Fruit fly (Drosophila melanogaster) whole organism, wandering third instar larva: ENCODE data around the gene kuk.

ENCODE experiments used
- Abd-B ChIP-seq: fragments of >200 bp; optimal IDR thresholded peaks from 2 replicates; lab custom pipeline; 2017; ENCODE audit warnings: missing biosample characterization, missing genetic modification characterization
- CG32264 ChIP-seq: fragments of 200-800 bp; sonication (Bioruptor generic); optimal IDR thresholded peaks from 2 replicates; lab custom pipeline; 2016; ENCODE audit warnings: missing biosample characterization, missing genetic modification characterization
- CG9705 ChIP-seq: fragments of 200-800 bp; sonication (Bioruptor generic); optimal IDR thresholded peaks from 2 replicates; lab custom pipeline; 2018; ENCODE audit warnings: missing biosample characterization, mild to moderate bottlenecking, missing genetic modification characterization
- CrebA ChIP-seq: fragments of 200-800 bp; sonication (Bioruptor generic); optimal IDR thresholded peaks from 2 replicates; lab custom pipeline; 2016; ENCODE audit warnings: missing biosample characterization, mild to moderate bottlenecking, missing genetic modification characterization, borderline replicate concordance
- Dfd ChIP-seq: fragments of >200 bp; optimal IDR thresholded peaks from 2 replicates; lab custom pipeline; 2017; ENCODE audit warnings: missing biosample characterization, missing genetic modification characterization
- Dif ChIP-seq: fragments of 200-275, 200-300 bp; sonication (Bioruptor generic); optimal IDR thresholded peaks from 2 replicates; lab custom pipeline; 2018; ENCODE audit warnings: missing biosample characterization, missing genetic modification characterization; ENCODE audit not compliant: partially characterized antibody
- HLH106 ChIP-seq: fragments of 200-800 bp; optimal IDR thresholded peaks from 3 replicates; lab custom pipeline; 2019; ENCODE audit warnings: missing biosample characterization, mild to moderate bottlenecking, missing genetic modification characterization, moderate library complexity
- Hnf4 ChIP-seq: fragments of 200-800 bp; sonication (Bioruptor generic); optimal IDR thresholded peaks from 2 replicates; lab custom pipeline; 2016; ENCODE audit warnings: missing biosample characterization, mild to moderate bottlenecking, missing genetic modification characterization
- Hr78 ChIP-seq: fragments of >200 bp; optimal IDR thresholded peaks from 2 replicates; lab custom pipeline; 2017; ENCODE audit warnings: missing biosample characterization, missing genetic modification characterization
- Mio ChIP-seq: sonication (Bioruptor generic); optimal IDR thresholded peaks from 2 replicates; lab custom pipeline; 2016; ENCODE audit warnings: missing biosample characterization, missing genetic modification characterization
- Myc ChIP-seq: fragments of >200 bp; optimal IDR thresholded peaks from 2 replicates; lab custom pipeline; 2017
- N ChIP-seq: fragments of >200 bp; optimal IDR thresholded peaks from 2 replicates; lab custom pipeline; 2018; ENCODE audit warnings: missing biosample characterization, missing external identifiers, missing genetic modification characterization
- OdsH ChIP-seq: fragments of 200-800 bp; sonication (Bioruptor generic); optimal IDR thresholded peaks from 2 replicates; lab custom pipeline; 2016; ENCODE audit warnings: missing biosample characterization, mild to moderate bottlenecking, missing genetic modification characterization
- Rel ChIP-seq, 2 experiments: fragments of 200-800 bp; sonication (Bioruptor generic) in 1 of 2; optimal IDR thresholded peaks; 2 replicates in 1 of 2; 3 replicates in 1 of 2; lab custom pipeline; 2016 to 2019; ENCODE audit warnings: mild to moderate bottlenecking in 2 of 2, missing biosample characterization in 2 of 2, missing genetic modification characterization in 2 of 2, moderate library complexity in 1 of 2
- Sp1 ChIP-seq: fragments of 200-800 bp; sonication (Bioruptor generic); optimal IDR thresholded peaks from 3 replicates; lab custom pipeline; 2019; ENCODE audit warnings: missing biosample characterization, mild to moderate bottlenecking, missing genetic modification characterization, moderate library complexity
- br ChIP-seq: fragments of 200-800 bp; sonication (Bioruptor generic); optimal IDR thresholded peaks from 2 replicates; lab custom pipeline; 2016; ENCODE audit warnings: missing biosample characterization, missing genetic modification characterization
- brk ChIP-seq: fragments of 200-800 bp; sonication (Bioruptor generic); optimal IDR thresholded peaks from 2 replicates; lab custom pipeline; 2016; ENCODE audit warnings: missing biosample characterization, mild to moderate bottlenecking, missing genetic modification characterization
- ey ChIP-seq: fragments of 200-800 bp; sonication (Bioruptor generic); optimal IDR thresholded peaks from 2 replicates; lab custom pipeline; 2016; ENCODE audit warnings: missing biosample characterization, missing genetic modification characterization
- foxo ChIP-seq, 2 experiments: fragments of 200-800 bp; sonication (Bioruptor generic); optimal IDR thresholded peaks; 2 replicates in 1 of 2; 3 replicates in 1 of 2; lab custom pipeline; 2016 to 2017; ENCODE audit warnings: missing biosample characterization in 2 of 2, missing genetic modification characterization in 2 of 2
- fru ChIP-seq: fragments of 200-800 bp; sonication (Bioruptor generic); optimal IDR thresholded peaks from 3 replicates; lab custom pipeline; 2016; ENCODE audit warnings: missing biosample characterization, mild to moderate bottlenecking, missing genetic modification characterization
- h ChIP-seq: fragments of 200-800 bp; sonication (Bioruptor generic); optimal IDR thresholded peaks from 3 replicates; lab custom pipeline; 2016; ENCODE audit warnings: missing biosample characterization, mild to moderate bottlenecking, missing genetic modification characterization
- lola ChIP-seq: fragments of >200 bp; optimal IDR thresholded peaks from 2 replicates; lab custom pipeline; 2017; ENCODE audit warnings: missing biosample characterization, missing genetic modification characterization
- psq ChIP-seq: fragments of 200-800 bp; sonication (Bioruptor generic); optimal IDR thresholded peaks from 3 replicates; lab custom pipeline; 2017; ENCODE audit warnings: missing biosample characterization, mild to moderate bottlenecking, missing genetic modification characterization, moderate library complexity
- rgr ChIP-seq: fragments of 200-800 bp; sonication (Bioruptor generic); optimal IDR thresholded peaks from 3 replicates; lab custom pipeline; 2016; ENCODE audit warnings: missing biosample characterization, mild to moderate bottlenecking, missing genetic modification characterization
- sage ChIP-seq: fragments of 200-800 bp; sonication (Bioruptor generic); optimal IDR thresholded peaks from 2 replicates; lab custom pipeline; 2016; ENCODE audit warnings: missing biosample characterization, mild to moderate bottlenecking, missing genetic modification characterization
- sv ChIP-seq: fragments of 200-800 bp; sonication (Bioruptor generic); optimal IDR thresholded peaks from 3 replicates; lab custom pipeline; 2016; ENCODE audit warnings: missing biosample characterization, missing genetic modification characterization
- woc ChIP-seq: sonication (Bioruptor generic); optimal IDR thresholded peaks from 2 replicates; lab custom pipeline; 2016; ENCODE audit warnings: missing biosample characterization, mild to moderate bottlenecking, missing genetic modification characterization

Gene kuk

DNA sequence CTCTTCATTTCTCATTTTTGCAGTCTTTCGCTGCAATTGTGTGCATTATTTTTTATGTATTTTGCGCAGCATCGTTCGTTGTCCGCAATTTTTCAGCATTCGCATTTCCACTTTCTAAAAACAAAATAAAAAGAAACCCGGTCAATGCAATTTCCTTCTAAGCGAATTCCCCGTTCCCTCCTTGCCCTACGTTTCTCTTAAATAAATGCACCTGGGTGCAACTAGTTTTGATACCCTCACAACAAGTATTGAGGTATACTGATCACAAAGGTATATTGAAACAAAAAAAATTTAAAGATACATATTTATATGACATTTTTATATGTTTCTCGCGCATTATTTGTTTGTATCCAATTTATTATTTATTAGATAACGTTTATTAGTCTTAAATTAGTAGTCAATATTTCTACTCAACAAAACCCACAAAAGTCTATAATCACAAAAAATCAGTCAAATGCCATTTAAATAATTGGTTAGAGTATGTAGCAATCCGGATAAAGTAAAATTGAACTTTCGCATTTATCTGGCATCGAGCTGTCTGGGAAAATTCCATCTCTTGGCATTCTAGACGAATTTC, 1.4 kb downstream of the kuk start:
- no peak for TF ChIP-seq foxo (GFP tag; optimal IDR thresholded peaks at IDR 0.05; lab: Kevin White, UChicago)
- peak; percentile 18 for TF ChIP-seq HLH106 (tag; lab: Kevin White, UChicago)
- TF ChIP-seq sage (GFP tag; lab: Kevin White, UChicago) = no peak
- TF ChIP-seq fru (GFP tag; lab: Kevin White, UChicago) = no peak
- TF ChIP-seq Sp1 (GFP tag; lab: Kevin White, UChicago) = peak; percentile 4
- TF ChIP-seq ey (GFP tag; lab: Kevin White, UChicago) = no peak
- no peak for TF ChIP-seq Abd-B (GFP tag; lab: Kevin White, UChicago)

DNA sequence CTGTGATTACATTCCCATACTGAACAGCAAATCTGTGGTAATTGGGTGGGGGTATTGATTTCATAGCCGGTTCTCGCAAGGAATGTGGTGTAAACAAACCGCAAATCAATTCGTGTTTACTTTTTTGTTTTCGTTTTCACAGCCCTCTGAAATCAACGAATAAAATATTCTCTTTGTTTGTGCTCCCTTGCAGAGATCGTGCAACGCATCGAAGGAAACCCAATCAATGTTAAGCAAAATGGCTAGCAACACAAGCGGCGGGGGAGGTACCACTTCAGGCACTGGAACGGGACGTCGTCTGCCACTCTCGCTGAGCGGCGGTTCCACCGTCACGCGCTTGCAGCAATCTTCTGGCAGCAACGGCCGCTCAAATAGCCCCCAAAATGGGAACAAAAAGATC, 2.4 kb downstream of the kuk start:
- no peak for TF ChIP-seq rgr
- TF ChIP-seq OdsH = no peak
- TF ChIP-seq N (GFP tag; lab: Kevin White, UChicago) = no peak
- TF ChIP-seq, all 38 proteins: peak for 0

DNA sequence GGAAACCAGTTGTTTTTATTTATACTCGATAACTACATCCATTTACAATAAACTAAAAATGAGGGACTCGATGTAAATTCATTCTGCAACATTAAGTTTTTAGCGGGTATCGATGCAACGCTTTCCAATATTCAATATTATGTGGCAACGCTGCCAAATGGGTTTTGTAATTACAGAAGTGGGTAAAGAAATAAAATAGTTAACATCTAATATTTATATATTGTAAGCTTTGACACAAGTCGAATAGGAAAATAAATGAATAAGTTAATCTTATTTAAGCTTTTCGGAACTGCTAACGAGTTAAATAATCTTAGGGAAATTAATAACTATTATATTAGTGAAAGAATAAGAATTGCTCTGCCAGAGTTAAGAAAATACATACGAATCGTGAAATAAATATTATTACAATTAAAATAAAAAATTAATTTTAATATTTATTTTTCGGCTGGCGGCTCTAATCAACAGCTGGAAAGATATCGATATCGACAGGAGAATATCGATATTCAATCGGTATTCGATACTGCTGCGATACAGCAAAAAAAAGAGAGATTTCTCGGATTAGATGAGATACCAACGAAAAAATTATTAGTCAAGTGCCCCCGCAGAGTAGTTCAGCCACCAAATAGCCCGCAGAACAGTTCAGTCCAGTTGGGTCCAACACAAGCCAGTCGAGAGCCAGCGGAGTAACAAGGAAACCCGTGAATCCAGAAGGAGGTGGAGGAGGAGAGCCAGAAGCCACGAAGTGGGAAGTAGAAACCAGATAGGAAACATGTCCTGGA, 5.2 kb downstream of the kuk start, which contains the start of gene GckIII:
TSS of gene GckIII (plus strand) at position 485 of the 779 bp plus-strand sequence.
- no peak for TF ChIP-seq Mio (GFP tag; lab: Kevin White, UChicago)
- no peak for TF ChIP-seq Dfd (GFP tag; lab: Kevin White, UChicago)
- TF ChIP-seq sv = no peak
- no peak for TF ChIP-seq h (GFP tag; lab: Kevin White, UChicago)
- TF ChIP-seq HLH106 (tag; lab: Kevin White, UChicago) = no peak
- no peak for TF ChIP-seq Rel (GFP tag; optimal IDR thresholded peaks at IDR 0.05; lab: Kevin White, UChicago)
- peak; percentile 5 for TF ChIP-seq Rel (tag; optimal IDR thresholded peaks at IDR 0.05; lab: Kevin White, UChicago)

DNA sequence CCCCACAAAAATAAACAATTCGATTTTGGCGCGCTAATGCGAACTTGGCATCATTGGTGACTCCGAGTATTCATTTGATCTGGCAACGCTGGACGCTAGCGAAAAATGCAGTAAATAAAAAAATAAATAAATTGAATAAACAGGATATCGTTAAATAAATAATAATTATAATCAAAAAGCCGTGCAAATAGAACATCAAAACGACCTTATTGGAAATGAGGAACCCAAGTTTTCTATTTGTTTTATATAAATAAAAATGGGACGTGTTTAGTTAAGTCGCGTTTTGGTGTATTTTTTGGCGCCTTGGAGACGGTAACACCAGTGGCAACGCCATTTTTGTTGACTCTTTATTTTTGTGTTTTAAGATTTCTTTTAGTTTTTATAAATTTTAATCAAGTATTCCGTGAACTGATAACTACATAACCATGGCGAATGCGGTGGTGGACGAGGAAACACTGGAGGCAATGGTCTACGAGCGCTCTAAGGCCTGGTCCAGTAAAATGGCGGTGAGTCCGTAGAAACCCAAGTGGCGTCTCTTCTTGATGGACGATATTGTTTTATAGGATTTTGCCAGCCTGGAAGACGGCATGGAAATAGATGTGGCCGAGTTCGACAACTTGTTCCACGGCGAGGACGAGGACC, 8.1 kb downstream of the kuk start, which contains the start of gene cal1:
TSS of gene cal1 (plus strand) at position 304 of the 642 bp plus-strand sequence.
- TF ChIP-seq woc (GFP tag; lab: Kevin White, UChicago) (no peak), CG32264 (no peak), sv (no peak), lola (GFP tag; lab: Kevin White, UChicago) (no peak), h (GFP tag; lab: Kevin White, UChicago) (no peak), OdsH (no peak), CG9705 (no peak), HLH106 (tag; lab: Kevin White, UChicago) (no peak), Rel (GFP tag; optimal IDR thresholded peaks at IDR 0.05; lab: Kevin White, UChicago) (no peak), Rel (tag; optimal IDR thresholded peaks at IDR 0.05; lab: Kevin White, UChicago) (peak; percentile 83), CrebA (no peak), Hnf4 (GFP tag; lab: Kevin White, UChicago) (no peak), foxo (GFP tag; optimal IDR thresholded peaks at IDR 0.05; lab: Kevin White, UChicago) (no peak), Hr78 (GFP tag; lab: Kevin White, UChicago) (no peak), br (GFP tag; lab: Kevin White, UChicago) (no peak), Dif (GFP tag; lab: Kevin White, UChicago) (peak; percentile 32), psq (GFP tag; lab: Kevin White, UChicago) (no peak), brk (no peak)

DNA sequence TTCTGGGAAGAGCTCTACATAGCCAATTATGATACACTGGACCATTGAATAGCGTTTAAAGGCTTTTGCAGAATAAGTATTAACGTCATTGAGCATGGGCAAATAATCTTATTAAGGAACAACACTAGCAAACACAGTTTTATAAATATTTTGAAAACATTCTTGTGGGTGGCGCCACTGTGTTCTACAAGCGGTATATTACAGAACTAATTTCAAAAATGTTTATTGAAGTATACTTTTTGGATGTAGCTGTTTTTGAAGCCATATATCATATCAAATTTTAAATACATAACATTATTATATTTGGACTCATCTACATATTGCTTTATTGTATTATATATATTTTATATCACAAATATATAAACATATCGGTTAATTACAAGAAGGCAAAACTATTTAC, 28.8 kb downstream of the kuk start:
- TF ChIP-seq Myc (lab: Kevin White, UChicago) (peak; percentile 58), ey (GFP tag; lab: Kevin White, UChicago) (no peak), brk (no peak), rgr (no peak)
